Worm (Caenorhabditis elegans): ENCODE measurements around the gene str-178.

Gene str-178

DNA sequence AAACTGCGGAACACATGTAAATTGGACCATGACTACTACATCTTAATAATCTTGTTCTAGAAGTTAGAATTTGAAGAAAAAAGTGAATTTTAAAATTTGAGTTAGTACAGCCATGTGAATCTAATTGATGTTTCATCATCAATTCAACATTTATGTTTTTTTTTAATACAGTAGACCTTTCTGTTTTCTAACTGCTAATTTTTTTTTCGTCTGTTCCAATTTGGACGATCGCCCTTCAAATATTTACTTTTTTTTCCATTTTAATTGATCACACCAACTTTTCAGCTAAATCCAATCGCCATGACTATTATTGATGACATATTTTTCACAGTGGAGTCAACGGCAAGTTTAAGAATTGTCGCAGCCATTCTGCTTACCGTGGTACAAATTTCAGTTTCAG is 45.7 kb downstream of the str-178 start, which contains the start of gene srx-116:
TSS of gene srx-116 (plus strand) at position 301 of the 400 bp plus-strand sequence.
- no peak for TF ChIP-seq hmbx-1 (tag; optimal IDR thresholded peaks at IDR 0.05)
- TF ChIP-seq ceh-13 (GFP tag; optimal IDR thresholded peaks at IDR 0.05): no peak
- TF ChIP-seq F13C5.2 (tag; optimal IDR thresholded peaks at IDR 0.05): no peak
- TF ChIP-seq ets-7 (tag; optimal IDR thresholded peaks at IDR 0.05): no peak
- TF ChIP-seq ama-1 (optimal IDR thresholded peaks at IDR 0.05): no peak
- no peak for TF ChIP-seq aly-1 (tag; optimal IDR thresholded peaks at IDR 0.05)
- TF ChIP-seq sea-1 (GFP tag; conservative IDR thresholded peaks at IDR 0.05): no peak
- TF ChIP-seq scrt-1 (GFP tag; IDR thresholded peaks at IDR 0.05): no peak
- TF ChIP-seq tbx-37 (GFP tag; conservative IDR thresholded peaks at IDR 0.05): no peak
- TF ChIP-seq B0310.2 (tag; optimal IDR thresholded peaks at IDR 0.05): no peak
- TF ChIP-seq hnd-1 (tag; optimal IDR thresholded peaks at IDR 0.05): no peak
- no peak for TF ChIP-seq tbx-11 (GFP tag; IDR thresholded peaks at IDR 0.05)
- TF ChIP-seq pes-1 (GFP tag; IDR thresholded peaks at IDR 0.05): no peak
- no peak for TF ChIP-seq flt-1 (GFP tag; IDR thresholded peaks at IDR 0.05)
- no peak for TF ChIP-seq hmg-4 (GFP tag; optimal IDR thresholded peaks at IDR 0.05)
- TF ChIP-seq tra-4 (tag; optimal IDR thresholded peaks at IDR 0.05): no peak
- TF ChIP-seq ceh-36 (tag; optimal IDR thresholded peaks at IDR 0.05): no peak

DNA sequence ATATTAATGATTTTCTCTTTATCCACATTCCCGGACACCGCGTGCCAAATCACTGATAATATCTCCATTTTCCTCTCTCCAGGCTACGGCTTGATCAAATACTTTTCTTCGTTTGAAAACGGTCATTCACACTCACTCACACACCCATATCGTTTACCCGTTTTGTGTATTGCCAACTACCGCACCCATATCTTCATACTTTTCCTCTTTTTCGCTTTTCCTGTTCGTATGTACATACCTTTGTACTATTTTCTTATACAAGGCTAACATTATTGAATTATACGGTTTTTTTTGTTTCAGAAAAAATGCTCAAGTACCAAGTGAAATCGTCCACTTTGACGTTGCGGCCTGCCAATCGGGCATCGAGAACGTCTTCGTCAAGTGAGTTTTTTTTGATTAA is 48.4 kb downstream of the str-178 start, which contains the start of gene W05B10.4:
TSS of gene W05B10.4 (plus strand) at position 301 of the 400 bp plus-strand sequence.
- TF ChIP-seq ets-7 (tag; optimal IDR thresholded peaks at IDR 0.05) (no peak), flt-1 (GFP tag; IDR thresholded peaks at IDR 0.05) (no peak), hmbx-1 (tag; optimal IDR thresholded peaks at IDR 0.05) (no peak), tbx-37 (GFP tag; conservative IDR thresholded peaks at IDR 0.05) (no peak), ceh-36 (tag; optimal IDR thresholded peaks at IDR 0.05) (no peak), F13C5.2 (tag; optimal IDR thresholded peaks at IDR 0.05) (no peak), hmg-4 (GFP tag; optimal IDR thresholded peaks at IDR 0.05) (no peak), tra-4 (tag; optimal IDR thresholded peaks at IDR 0.05) (no peak), ama-1 (optimal IDR thresholded peaks at IDR 0.05) (no peak), ceh-13 (GFP tag; optimal IDR thresholded peaks at IDR 0.05) (no peak), tbx-11 (GFP tag; IDR thresholded peaks at IDR 0.05) (no peak), hnd-1 (tag; optimal IDR thresholded peaks at IDR 0.05) (no peak), sea-1 (GFP tag; conservative IDR thresholded peaks at IDR 0.05) (no peak), pes-1 (GFP tag; IDR thresholded peaks at IDR 0.05) (no peak), scrt-1 (GFP tag; IDR thresholded peaks at IDR 0.05) (no peak), aly-1 (tag; optimal IDR thresholded peaks at IDR 0.05) (no peak), B0310.2 (tag; optimal IDR thresholded peaks at IDR 0.05) (no peak)

DNA sequence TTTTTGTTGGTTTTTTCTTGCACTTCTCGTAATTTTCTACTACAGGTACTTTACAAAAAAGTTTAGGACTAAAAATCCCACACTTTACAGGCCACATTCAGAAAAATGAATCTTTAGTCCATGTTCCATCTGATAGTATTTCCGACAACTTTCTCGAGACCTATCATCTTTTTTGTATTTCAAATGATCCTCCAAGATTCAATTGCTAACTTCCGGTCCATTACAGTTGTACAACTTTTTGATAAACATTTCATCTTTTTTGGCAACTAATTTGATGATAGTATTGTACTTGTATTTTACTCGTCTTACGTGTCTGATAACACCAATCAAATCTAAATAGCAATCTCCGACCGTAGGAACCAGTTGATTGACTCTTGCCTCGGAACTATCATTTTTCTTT is 49.0 kb downstream of the str-178 start:
- TF ChIP-seq flt-1 (GFP tag; IDR thresholded peaks at IDR 0.05): no peak
- no peak for TF ChIP-seq tra-4 (tag; optimal IDR thresholded peaks at IDR 0.05)
- no peak for TF ChIP-seq pes-1 (GFP tag; IDR thresholded peaks at IDR 0.05)
- TF ChIP-seq hmg-4 (GFP tag; optimal IDR thresholded peaks at IDR 0.05): no peak
- TF ChIP-seq scrt-1 (GFP tag; IDR thresholded peaks at IDR 0.05): no peak
- no peak for TF ChIP-seq ceh-36 (tag; optimal IDR thresholded peaks at IDR 0.05)
- TF ChIP-seq F13C5.2 (tag; optimal IDR thresholded peaks at IDR 0.05): no peak
- no peak for TF ChIP-seq hmbx-1 (tag; optimal IDR thresholded peaks at IDR 0.05)
- no peak for TF ChIP-seq tbx-37 (GFP tag; conservative IDR thresholded peaks at IDR 0.05)
- TF ChIP-seq ets-7 (tag; optimal IDR thresholded peaks at IDR 0.05): no peak
- TF ChIP-seq aly-1 (tag; optimal IDR thresholded peaks at IDR 0.05): no peak
- no peak for TF ChIP-seq sea-1 (GFP tag; conservative IDR thresholded peaks at IDR 0.05)
- no peak for TF ChIP-seq ama-1 (optimal IDR thresholded peaks at IDR 0.05)
- TF ChIP-seq ceh-13 (GFP tag; optimal IDR thresholded peaks at IDR 0.05): no peak
- no peak for TF ChIP-seq hnd-1 (tag; optimal IDR thresholded peaks at IDR 0.05)
- no peak for TF ChIP-seq B0310.2 (tag; optimal IDR thresholded peaks at IDR 0.05)
- no peak for TF ChIP-seq tbx-11 (GFP tag; IDR thresholded peaks at IDR 0.05)
